Fruit fly (Drosophila melanogaster) whole organism, prepupa: ENCODE results near the gene CG10226.

Source experiments
- Blimp-1 ChIP-seq: fragments of 200-800 bp; sonication (Bioruptor generic); optimal IDR thresholded peaks from 3 replicates; lab custom pipeline; 2017; ENCODE audit warnings: missing biosample characterization, missing genetic modification characterization, mild to moderate bottlenecking, moderate library complexity, missing genetic modification reagents
- CG10631 ChIP-seq: fragments of 200-800 bp; sonication (Bioruptor generic); optimal IDR thresholded peaks from 2 replicates; lab custom pipeline; 2016; ENCODE audit warnings: missing biosample characterization, missing genetic modification characterization
- CG10669 ChIP-seq: fragments of 200-800 bp; sonication (Bioruptor generic); optimal IDR thresholded peaks from 3 replicates; lab custom pipeline; 2018; ENCODE audit warnings: missing biosample characterization, mild to moderate bottlenecking, missing genetic modification characterization, moderate library complexity
- CG11762 ChIP-seq: fragments of 200-800 bp; sonication (Bioruptor generic); optimal IDR thresholded peaks from 3 replicates; lab custom pipeline; 2016; ENCODE audit warnings: missing biosample characterization, missing genetic modification characterization; ENCODE audit not compliant: insufficient read depth
- CG15336 ChIP-seq: fragments of 200-800 bp; sonication (Bioruptor generic); IDR thresholded peaks from 2 replicates; pipeline ENCODE4 v1.3.6; 2022; ENCODE audit warnings: missing biosample characterization, missing genetic modification characterization
- CG1621 ChIP-seq: fragments of 200-800 bp; sonication (Bioruptor generic); optimal IDR thresholded peaks from 3 replicates; lab custom pipeline; 2018; ENCODE audit warnings: missing biosample characterization, mild to moderate bottlenecking, missing genetic modification characterization
- CG16779 ChIP-seq: fragments of 200-800 bp; sonication (Bioruptor generic); optimal IDR thresholded peaks from 3 replicates; lab custom pipeline; 2017; ENCODE audit warnings: missing biosample characterization, mild to moderate bottlenecking, missing genetic modification characterization
- CG3032 ChIP-seq: fragments of 200-800 bp; optimal IDR thresholded peaks from 2 replicates; lab custom pipeline; 2019; ENCODE audit warnings: missing biosample characterization, mild to moderate bottlenecking, missing genetic modification characterization, moderate library complexity
- CG31627 ChIP-seq: fragments of 200-800 bp; sonication (Bioruptor generic); optimal IDR thresholded peaks from 3 replicates; lab custom pipeline; 2016; ENCODE audit warnings: missing biosample characterization, missing genetic modification characterization
- CG32006 ChIP-seq: fragments of 200-800 bp; sonication (Bioruptor generic); optimal IDR thresholded peaks from 3 replicates; lab custom pipeline; 2017; ENCODE audit warnings: missing biosample characterization, mild to moderate bottlenecking, missing genetic modification characterization
- CG3919 ChIP-seq: fragments of 200-800 bp; sonication (Bioruptor generic); optimal IDR thresholded peaks from 3 replicates; lab custom pipeline; 2016; ENCODE audit warnings: missing biosample characterization, missing genetic modification characterization
- CG4318 ChIP-seq: fragments of 200-800 bp; sonication (Bioruptor generic); optimal IDR thresholded peaks from 3 replicates; lab custom pipeline; 2017; ENCODE audit warnings: missing biosample characterization, mild to moderate bottlenecking, missing genetic modification characterization
- CG6163 ChIP-seq: fragments of 200-800 bp; sonication (Bioruptor generic); IDR thresholded peaks from 3 replicates; pipeline ENCODE4 v1.3.6; 2022; ENCODE audit warnings: missing biosample characterization, missing genetic modification characterization
- CG6792 ChIP-seq: fragments of 200-800 bp; sonication (Bioruptor generic); optimal IDR thresholded peaks from 3 replicates; lab custom pipeline; 2016; ENCODE audit warnings: missing biosample characterization, missing genetic modification characterization
- CG6808 ChIP-seq: fragments of 200-800 bp; sonication (Bioruptor generic); optimal IDR thresholded peaks from 3 replicates; lab custom pipeline; 2017; ENCODE audit warnings: missing biosample characterization, missing genetic modification characterization, mild to moderate bottlenecking, moderate library complexity, missing genetic modification reagents
- CG6854 ChIP-seq: fragments of 200-800 bp; sonication (Bioruptor generic); optimal IDR thresholded peaks from 2 replicates; lab custom pipeline; 2017; ENCODE audit warnings: missing biosample characterization, mild to moderate bottlenecking, missing genetic modification characterization
- CG7368 ChIP-seq: fragments of 200-800 bp; sonication (Bioruptor generic); optimal IDR thresholded peaks from 3 replicates; lab custom pipeline; 2016; ENCODE audit warnings: missing biosample characterization, missing genetic modification characterization
- CG8319 ChIP-seq: fragments of 200-800 bp; sonication (Bioruptor generic); optimal IDR thresholded peaks from 3 replicates; lab custom pipeline; 2016; ENCODE audit warnings: missing biosample characterization, missing genetic modification characterization
- CG8632 ChIP-seq: fragments of 200-800 bp; sonication (Bioruptor generic); optimal IDR thresholded peaks from 3 replicates; lab custom pipeline; 2016; ENCODE audit warnings: missing biosample characterization, missing genetic modification characterization
- CG9139 ChIP-seq: fragments of 200-800 bp; sonication (Bioruptor generic); optimal IDR thresholded peaks from 3 replicates; lab custom pipeline; 2017; ENCODE audit warnings: missing biosample characterization, mild to moderate bottlenecking, missing genetic modification characterization
- Eip75B ChIP-seq: fragments of 200-800 bp; sonication (Bioruptor generic); optimal IDR thresholded peaks from 3 replicates; lab custom pipeline; 2016; ENCODE audit warnings: missing biosample characterization, missing genetic modification characterization
- Eip93F ChIP-seq: fragments of 200-800 bp; sonication (Bioruptor generic); optimal IDR thresholded peaks from 2 replicates; lab custom pipeline; 2016; ENCODE audit warnings: missing biosample characterization, mild to moderate bottlenecking, missing genetic modification characterization
- Ets21C ChIP-seq: fragments of 200-800 bp; sonication (Bioruptor generic); optimal IDR thresholded peaks from 3 replicates; lab custom pipeline; 2016; ENCODE audit warnings: missing biosample characterization, missing genetic modification characterization
- Ets96B ChIP-seq: fragments of 200-800 bp; optimal IDR thresholded peaks from 2 replicates; lab custom pipeline; 2019; ENCODE audit warnings: missing biosample characterization, mild to moderate bottlenecking, missing genetic modification characterization, moderate library complexity
- Gug ChIP-seq: fragments of 200-800 bp; sonication (Bioruptor generic); IDR thresholded peaks from 2 replicates; pipeline ENCODE4 v1.3.6; 2022; ENCODE audit warnings: missing biosample characterization, missing genetic modification characterization
- Hr39 ChIP-seq: fragments of 200-800 bp; sonication (Bioruptor generic); optimal IDR thresholded peaks from 2 replicates; lab custom pipeline; 2016; ENCODE audit warnings: missing biosample characterization, missing genetic modification characterization
- Hr4 ChIP-seq: fragments of 200-800 bp; sonication (Bioruptor generic); optimal IDR thresholded peaks from 3 replicates; lab custom pipeline; 2016; ENCODE audit warnings: missing biosample characterization, missing genetic modification characterization
- Lpt ChIP-seq: fragments of 200-800 bp; sonication (Bioruptor generic); optimal IDR thresholded peaks from 3 replicates; lab custom pipeline; 2016; ENCODE audit warnings: missing biosample characterization, missing genetic modification characterization
- Met ChIP-seq: fragments of 200-800 bp; sonication (Bioruptor generic); optimal IDR thresholded peaks from 3 replicates; lab custom pipeline; 2016; ENCODE audit warnings: missing biosample characterization, missing genetic modification characterization
- OdsH ChIP-seq: fragments of 200-800 bp; sonication (Bioruptor generic); optimal IDR thresholded peaks from 3 replicates; lab custom pipeline; 2016; ENCODE audit warnings: missing biosample characterization, missing genetic modification characterization
- Smox ChIP-seq: fragments of 200-800 bp; sonication (Bioruptor generic); optimal IDR thresholded peaks from 3 replicates; lab custom pipeline; 2016; ENCODE audit warnings: missing biosample characterization, missing genetic modification characterization
- Sox14 ChIP-seq: fragments of 200-800 bp; sonication (Bioruptor generic); optimal IDR thresholded peaks from 3 replicates; lab custom pipeline; 2016; ENCODE audit warnings: missing biosample characterization, missing genetic modification characterization
- achi ChIP-seq: fragments of 200-800 bp; sonication (Bioruptor generic); optimal IDR thresholded peaks from 3 replicates; lab custom pipeline; 2016; ENCODE audit warnings: missing biosample characterization, missing genetic modification characterization
- acj6 ChIP-seq: fragments of 200-800 bp; sonication (Bioruptor generic); optimal IDR thresholded peaks from 3 replicates; lab custom pipeline; 2016; ENCODE audit warnings: missing biosample characterization, missing genetic modification characterization
- dac ChIP-seq: fragments of 200-800 bp; sonication (Bioruptor generic); optimal IDR thresholded peaks from 2 replicates; lab custom pipeline; 2017; ENCODE audit warnings: missing biosample characterization, mild to moderate bottlenecking, missing genetic modification characterization
- dsx ChIP-seq: fragments of 200-800 bp; optimal IDR thresholded peaks from 3 replicates; lab custom pipeline; 2019; ENCODE audit warnings: missing biosample characterization, mild to moderate bottlenecking, missing genetic modification characterization, moderate library complexity; ENCODE audit not compliant: poor library complexity, severe bottlenecking
- eg ChIP-seq: fragments of 200-800 bp; sonication (Bioruptor generic); IDR thresholded peaks from 3 replicates; pipeline ENCODE4 v1.3.6; 2022; ENCODE audit warnings: missing biosample characterization, missing genetic modification characterization
- esn ChIP-seq: fragments of 200-800 bp; sonication (Bioruptor generic); optimal IDR thresholded peaks from 2 replicates; lab custom pipeline; 2016; ENCODE audit warnings: missing biosample characterization, mild to moderate bottlenecking, missing genetic modification characterization, moderate library complexity
- fd59A ChIP-seq: fragments of 200-800 bp; sonication (Bioruptor generic); optimal IDR thresholded peaks from 2 replicates; lab custom pipeline; 2017; ENCODE audit warnings: missing biosample characterization, mild to moderate bottlenecking, missing genetic modification characterization, missing genetic modification reagents
- fd85E ChIP-seq: fragments of 200-800 bp; sonication (Bioruptor generic); optimal IDR thresholded peaks from 3 replicates; lab custom pipeline; 2016; ENCODE audit warnings: missing biosample characterization, missing genetic modification characterization
- fkh ChIP-seq: fragments of 200-800 bp; sonication (Bioruptor generic); optimal IDR thresholded peaks from 3 replicates; lab custom pipeline; 2017; ENCODE audit warnings: missing biosample characterization, mild to moderate bottlenecking, missing genetic modification characterization, moderate library complexity
- lz ChIP-seq: fragments of 200-800 bp; sonication (Bioruptor generic); optimal IDR thresholded peaks from 3 replicates; lab custom pipeline; 2016; ENCODE audit warnings: missing biosample characterization, missing genetic modification characterization
- net ChIP-seq: fragments of 200-800 bp; sonication (Bioruptor generic); optimal IDR thresholded peaks from 3 replicates; lab custom pipeline; 2016; ENCODE audit warnings: missing biosample characterization, missing genetic modification characterization
- pdm3 ChIP-seq: fragments of 200-800 bp; sonication (Bioruptor generic); optimal IDR thresholded peaks from 3 replicates; lab custom pipeline; 2016; ENCODE audit warnings: missing biosample characterization, missing genetic modification characterization
- spab ChIP-seq: fragments of 200-800 bp; sonication (Bioruptor generic); optimal IDR thresholded peaks from 2 replicates; lab custom pipeline; 2017; ENCODE audit warnings: missing biosample characterization, mild to moderate bottlenecking, missing genetic modification characterization, missing genetic modification reagents
- ss ChIP-seq, 2 experiments: fragments of 200-800 bp; sonication (Bioruptor generic); optimal IDR thresholded peaks; 2 replicates in 1 of 2; 3 replicates in 1 of 2; lab custom pipeline; 2017 to 2018; ENCODE audit warnings: mild to moderate bottlenecking in 2 of 2, missing biosample characterization in 2 of 2, missing genetic modification characterization in 2 of 2, moderate library complexity in 1 of 2
- topi ChIP-seq: fragments of 200-800 bp; sonication (Bioruptor generic); optimal IDR thresholded peaks from 3 replicates; lab custom pipeline; 2016; ENCODE audit warnings: missing biosample characterization, missing genetic modification characterization
- vri ChIP-seq: fragments of 200-800 bp; sonication (Bioruptor generic); optimal IDR thresholded peaks from 3 replicates; lab custom pipeline; 2016; ENCODE audit warnings: missing biosample characterization, mild to moderate bottlenecking, missing genetic modification characterization

The CG10226 gene

dm6 chr3L:6239968-6240367, at the start of gene CG10226:
TSS of gene CG10226 (minus strand) at chr3L:6240068.
- no peak for TF ChIP-seq Sox14 (GFP tag; lab: Kevin White, UChicago)
- no peak for TF ChIP-seq CG4318 (GFP tag; lab: Kevin White, UChicago)
- TF ChIP-seq CG10669 (GFP tag; lab: Kevin White, UChicago): no peak
- TF ChIP-seq CG6792 (GFP tag; lab: Kevin White, UChicago): no peak
- no peak for TF ChIP-seq CG31627 (GFP tag; lab: Kevin White, UChicago)
- TF ChIP-seq Smox: no peak
- no peak for TF ChIP-seq fd59A (GFP tag; lab: Kevin White, UChicago)
- no peak for TF ChIP-seq dsx
- no peak for TF ChIP-seq CG3032 (tag; lab: Kevin White, UChicago)
- no peak for TF ChIP-seq Ets21C
- no peak for TF ChIP-seq CG6163
- no peak for TF ChIP-seq vri (GFP tag; lab: Kevin White, UChicago)

- TF ChIP-seq CG10669 (GFP tag; lab: Kevin White, UChicago) (peak; percentile 61), esn (peak; percentile 65), CG7368 (GFP tag; lab: Kevin White, UChicago) (peak; percentile 29), topi (GFP tag; lab: Kevin White, UChicago) (peak; percentile 38), Ets96B (tag; lab: Kevin White, UChicago) (peak; percentile 58), fd85E (GFP tag; lab: Kevin White, UChicago) (no peak), CG9139 (peak; percentile 4), CG15336 (peak; percentile 57), Hr4 (GFP tag; lab: Kevin White, UChicago) (peak; percentile 49), CG31627 (GFP tag; lab: Kevin White, UChicago) (peak; percentile 47), Blimp-1 (no peak), acj6 (peak; percentile 57), fd59A (GFP tag; lab: Kevin White, UChicago) (peak; percentile 54), eg (GFP tag; lab: Robert Waterston, UW) (peak; percentile 76), CG8319 (GFP tag; lab: Kevin White, UChicago) (no peak), dac (GFP tag; lab: Kevin White, UChicago) (no peak), lz (GFP tag; lab: Kevin White, UChicago) (peak; percentile 43), OdsH (GFP tag; lab: Kevin White, UChicago) (peak; percentile 59), Lpt (GFP tag; lab: Kevin White, UChicago) (peak; percentile 10), Sox14 (GFP tag; lab: Kevin White, UChicago) (peak; percentile 48), Eip75B (GFP tag; lab: Kevin White, UChicago) (peak; percentile 49), CG6792 (GFP tag; lab: Kevin White, UChicago) (peak; percentile 67), CG10631 (GFP tag; lab: Kevin White, UChicago) (peak; percentile 29), dsx (peak; percentile 50), CG4318 (GFP tag; lab: Kevin White, UChicago) (peak; percentile 3), fkh (GFP tag; lab: Kevin White, UChicago) (no peak), achi (peak; percentile 52), CG6854 (no peak), Met (GFP tag; lab: Kevin White, UChicago) (peak; percentile 52), CG6808 (peak; percentile 59), CG16779 (tag; lab: Kevin White, UChicago) (peak; percentile 8), Eip93F (GFP tag; lab: Kevin White, UChicago) (no peak), Hr39 (GFP tag; lab: Kevin White, UChicago) (peak; percentile 38), CG3032 (tag; lab: Kevin White, UChicago) (peak; percentile 67), CG3919 (peak; percentile 68), Gug (GFP tag; lab: Robert Waterston, UW) (no peak), ss (GFP tag; optimal IDR thresholded peaks at IDR 0.05; lab: Kevin White, UChicago) (peak; percentile 69 to 71), CG8632 (GFP tag; lab: Kevin White, UChicago) (peak; percentile 47), vri (GFP tag; lab: Kevin White, UChicago) (peak; percentile 50), pdm3 (GFP tag; lab: Kevin White, UChicago) (peak; percentile 70), CG32006 (GFP tag; lab: Kevin White, UChicago) (peak; percentile 58), spab (peak; percentile 52), CG11762 (GFP tag; lab: Kevin White, UChicago) (peak; percentile 19), net (GFP tag; lab: Kevin White, UChicago) (peak; percentile 72), CG1621 (peak; percentile 59)
Observed at dm6 chr3L:6285412-6285811, 45.5 kb upstream of the CG10226 start.
